Worm (Caenorhabditis elegans) whole organism, L4/young adult: Measurements from ENCODE around the gene F58A6.1.

Source experiments
- W03F9.2 ChIP-seq: fragments of 150-350 bp; optimal IDR thresholded peaks from 2 replicates; lab custom pipeline; 2014; ENCODE audit warnings: missing biosample characterization, missing genetic modification characterization
- dao-5 ChIP-seq: sonication (generic microtip); optimal IDR thresholded peaks from 2 replicates; lab custom pipeline; 2016; ENCODE audit warnings: missing genotype, missing genetic modification characterization, moderate library complexity, missing compliant biosample characterization
- him-1 ChIP-seq: sonication (generic microtip); optimal IDR thresholded peaks from 2 replicates; lab custom pipeline; 2016; ENCODE audit warnings: missing genotype, missing genetic modification reagents, missing genetic modification characterization, missing compliant biosample characterization

- no peak for TF ChIP-seq him-1 (tag; lab: Kevin White, UChicago)
- no peak for TF ChIP-seq W03F9.2 (tag; lab: Kevin White, UChicago)
- no peak for TF ChIP-seq dao-5 (tag; lab: Kevin White, UChicago)
Measured at ce11 chrII:5109693-5110092, 33.0 kb upstream of the F58A6.1 start, which contains the start of gene F09C12.2.
